Worm (Caenorhabditis elegans) whole organism, young adult: ENCODE measurements around the gene mig-10.

Source experiments
- B0261.1 ChIP-seq: sonication (generic microtip); optimal IDR thresholded peaks from 2 replicates; lab custom pipeline; 2016; ENCODE audit warnings: mild to moderate bottlenecking, missing genetic modification characterization, moderate library complexity, missing compliant biosample characterization
- D2030.7 ChIP-seq: fragments of 200-800 bp; sonication (Bioruptor generic); IDR thresholded peaks from 2 replicates; pipeline ENCODE4 v1.3.6; 2022; ENCODE audit warnings: missing genetic modification reagents, missing genetic modification characterization, missing compliant biosample characterization
- F22D6.2 ChIP-seq: sonication (generic microtip); optimal IDR thresholded peaks from 2 replicates; lab custom pipeline; 2016; ENCODE audit warnings: mild to moderate bottlenecking, missing genetic modification characterization, missing compliant biosample characterization
- F33H1.4 ChIP-seq: fragments of 200-800 bp; sonication (Bioruptor generic); IDR thresholded peaks from 2 replicates; pipeline ENCODE4 v1.3.6; 2022; ENCODE audit warnings: missing genetic modification reagents, missing genetic modification characterization, missing compliant biosample characterization
- F55B11.4 ChIP-seq: sonication (generic microtip); optimal IDR thresholded peaks from 2 replicates; lab custom pipeline; 2016; ENCODE audit warnings: missing compliant biosample characterization, missing genetic modification characterization, borderline replicate concordance; ENCODE audit not compliant: insufficient read depth
- F57A8.1 ChIP-seq: fragments of 200-800 bp; sonication (Bioruptor generic); optimal IDR thresholded peaks from 2 replicates; lab custom pipeline; 2018; ENCODE audit warnings: mild to moderate bottlenecking, missing genetic modification characterization, moderate library complexity, missing compliant biosample characterization
- Y67H2A.10 ChIP-seq: fragments of 200-800 bp; sonication (Bioruptor generic); conservative IDR thresholded peaks from 2 replicates; pipeline ENCODE4 v1.3.6; 2022; ENCODE audit warnings: missing genetic modification reagents, missing genetic modification characterization, missing compliant biosample characterization
- ZK185.1 ChIP-seq: sonication (generic microtip); optimal IDR thresholded peaks from 2 replicates; lab custom pipeline; 2016; ENCODE audit warnings: mild to moderate bottlenecking, missing genetic modification characterization, missing compliant biosample characterization; ENCODE audit not compliant: poor library complexity, severe bottlenecking
- attf-3 ChIP-seq: fragments of 200-800 bp; sonication (Bioruptor generic); conservative IDR thresholded peaks from 2 replicates; pipeline ENCODE4 v1.3.6; 2022; ENCODE audit warnings: missing genetic modification reagents, missing genetic modification characterization, missing compliant biosample characterization
- attf-5 ChIP-seq: fragments of 200-800 bp; sonication (Bioruptor generic); optimal IDR thresholded peaks from 2 replicates; lab custom pipeline; 2018; ENCODE audit warnings: mild to moderate bottlenecking, missing genetic modification characterization, missing compliant biosample characterization
- bed-2 ChIP-seq: fragments of 200-800 bp; sonication (Bioruptor generic); IDR thresholded peaks from 2 replicates; pipeline ENCODE4 v1.3.6; 2022; ENCODE audit warnings: missing genetic modification reagents, missing genetic modification characterization, missing compliant biosample characterization
- ccch-3 ChIP-seq: fragments of 200-800 bp; sonication (Bioruptor generic); optimal IDR thresholded peaks from 2 replicates; lab custom pipeline; 2018; ENCODE audit warnings: mild to moderate bottlenecking, missing genetic modification characterization, missing compliant biosample characterization
- ceh-27 ChIP-seq: fragments of 200-800 bp; sonication (Bioruptor generic); optimal IDR thresholded peaks from 2 replicates; lab custom pipeline; 2018; ENCODE audit warnings: mild to moderate bottlenecking, missing genetic modification characterization, moderate library complexity, missing compliant biosample characterization
- ceh-40 ChIP-seq: fragments of 200-800 bp; sonication (Bioruptor generic); IDR thresholded peaks from 2 replicates; pipeline ENCODE4 v1.3.6; 2022; ENCODE audit warnings: missing genetic modification characterization, missing compliant biosample characterization
- ceh-58 ChIP-seq: fragments of 200-800 bp; sonication (Bioruptor generic); IDR thresholded peaks from 2 replicates; pipeline ENCODE4 v1.3.6; 2022; ENCODE audit warnings: missing genetic modification characterization, missing compliant biosample characterization
- dox-1 ChIP-seq: fragments of 200-800 bp; sonication (Bioruptor generic); IDR thresholded peaks from 2 replicates; pipeline ENCODE4 v1.3.6; 2022; ENCODE audit warnings: missing genetic modification reagents, missing genetic modification characterization, missing compliant biosample characterization
- efl-1 ChIP-seq: fragments of 150-350 bp; optimal IDR thresholded peaks from 2 replicates; lab custom pipeline; 2014; ENCODE audit warnings: missing biosample characterization, missing genetic modification reagents, missing genetic modification characterization
- egrh-3 ChIP-seq: fragments of 200-800 bp; sonication (Bioruptor generic); IDR thresholded peaks from 2 replicates; pipeline ENCODE4 v1.3.6; 2022; ENCODE audit warnings: missing genetic modification reagents, missing genetic modification characterization, missing compliant biosample characterization
- fkh-3 ChIP-seq: sonication (generic microtip); optimal IDR thresholded peaks from 2 replicates; lab custom pipeline; 2016; ENCODE audit warnings: mild to moderate bottlenecking, missing genetic modification characterization, missing compliant biosample characterization
- gei-17 ChIP-seq: fragments of 200-800 bp; sonication (Bioruptor generic); optimal IDR thresholded peaks from 2 replicates; lab custom pipeline; 2018; ENCODE audit warnings: mild to moderate bottlenecking, missing genetic modification characterization, missing compliant biosample characterization
- him-1 ChIP-seq: sonication (generic microtip); optimal IDR thresholded peaks from 2 replicates; lab custom pipeline; 2016; ENCODE audit warnings: missing genotype, missing genetic modification reagents, missing genetic modification characterization, missing compliant biosample characterization
- hlh-12 ChIP-seq: sonication (generic microtip); optimal IDR thresholded peaks from 2 replicates; lab custom pipeline; 2016; ENCODE audit warnings: missing genetic modification characterization, missing compliant biosample characterization
- hrde-1 ChIP-seq: sonication (generic microtip); optimal IDR thresholded peaks from 2 replicates; lab custom pipeline; 2016; ENCODE audit warnings: missing genetic modification characterization, mild to moderate bottlenecking, missing compliant biosample characterization, moderate library complexity, missing genotype, missing genetic modification reagents, borderline replicate concordance
- hsf-1 ChIP-seq: fragments of 200-800 bp; sonication (Bioruptor generic); IDR thresholded peaks from 2 replicates; pipeline ENCODE4 v1.3.6; 2022; ENCODE audit warnings: missing genetic modification reagents, missing genetic modification characterization, missing compliant biosample characterization
- let-526 ChIP-seq: fragments of 200-800 bp; sonication (Bioruptor generic); IDR thresholded peaks from 2 replicates; pipeline ENCODE4 v1.3.6; 2022; ENCODE audit warnings: missing genetic modification reagents, missing genetic modification characterization, missing compliant biosample characterization
- lin-40 ChIP-seq: sonication (generic microtip); optimal IDR thresholded peaks from 2 replicates; lab custom pipeline; 2016; ENCODE audit warnings: missing genetic modification characterization, mild to moderate bottlenecking, missing compliant biosample characterization, missing genotype, missing genetic modification reagents
- lin-54 ChIP-seq: fragments of 200-800 bp; sonication (Bioruptor generic); optimal IDR thresholded peaks from 2 replicates; lab custom pipeline; 2018; ENCODE audit warnings: mild to moderate bottlenecking, missing genetic modification characterization, missing compliant biosample characterization
- lsl-1 ChIP-seq: fragments of 200-800 bp; sonication (Bioruptor generic); optimal IDR thresholded peaks from 2 replicates; lab custom pipeline; 2018; ENCODE audit warnings: mild to moderate bottlenecking, missing genetic modification characterization, moderate library complexity, missing compliant biosample characterization
- lsy-27 ChIP-seq: sonication (generic microtip); optimal IDR thresholded peaks from 2 replicates; lab custom pipeline; 2017; ENCODE audit warnings: missing genetic modification characterization, mild to moderate bottlenecking, missing compliant biosample characterization, antibody characterized with exemption, missing genotype, borderline replicate concordance; ENCODE audit not compliant: insufficient read depth
- madf-6 ChIP-seq: fragments of 200-800 bp; sonication (Bioruptor generic); IDR thresholded peaks from 2 replicates; pipeline ENCODE4 v1.3.6; 2022; ENCODE audit warnings: missing genetic modification reagents, missing genetic modification characterization, missing compliant biosample characterization
- mcd-1 ChIP-seq: fragments of 200-800 bp; sonication (Bioruptor generic); IDR thresholded peaks from 2 replicates; pipeline ENCODE4 v1.3.6; 2022; ENCODE audit warnings: missing genetic modification reagents, missing genetic modification characterization, missing compliant biosample characterization
- mxl-1 ChIP-seq: sonication (generic microtip); optimal IDR thresholded peaks from 2 replicates; lab custom pipeline; 2016; ENCODE audit warnings: missing genetic modification characterization, missing compliant biosample characterization
- nfya-1 ChIP-seq: sonication (generic microtip); optimal IDR thresholded peaks from 2 replicates; lab custom pipeline; 2017; ENCODE audit warnings: antibody characterized with exemption, missing compliant biosample characterization, missing genetic modification characterization, borderline replicate concordance; ENCODE audit not compliant: insufficient read depth
- nhr-80 ChIP-seq: sonication (generic microtip); optimal IDR thresholded peaks from 2 replicates; lab custom pipeline; 2016; ENCODE audit warnings: missing genetic modification characterization, missing compliant biosample characterization
- snpc-1.1 ChIP-seq: sonication (generic microtip); optimal IDR thresholded peaks from 2 replicates; lab custom pipeline; 2017; ENCODE audit warnings: missing genetic modification characterization, mild to moderate bottlenecking, missing compliant biosample characterization, antibody characterized with exemption, moderate library complexity, missing genotype, missing genetic modification reagents; ENCODE audit not compliant: insufficient read depth
- snpc-1.3 ChIP-seq: sonication (generic microtip); optimal IDR thresholded peaks from 2 replicates; lab custom pipeline; 2017; ENCODE audit warnings: missing genetic modification characterization, mild to moderate bottlenecking, missing compliant biosample characterization, antibody characterized with exemption, moderate library complexity, missing genotype, missing genetic modification reagents; ENCODE audit not compliant: insufficient read depth
- snpc-3.4 ChIP-seq: sonication (generic microtip); optimal IDR thresholded peaks from 2 replicates; lab custom pipeline; 2017; ENCODE audit warnings: missing genetic modification characterization, mild to moderate bottlenecking, missing compliant biosample characterization, antibody characterized with exemption, moderate library complexity, missing genotype, missing genetic modification reagents
- snpc-4 ChIP-seq, 5 experiments: fragments of 150-350 bp in 1 of 5; sonication (generic microtip) in 4 of 5; optimal IDR thresholded peaks; 2 replicates each; lab custom pipeline; 2014 to 2018; ENCODE audit warnings: missing genetic modification characterization in 5 of 5, missing biosample characterization in 3 of 5, antibody characterized with exemption in 2 of 5, mild to moderate bottlenecking in 2 of 5, missing compliant biosample characterization in 2 of 5, missing genotype in 2 of 5, moderate library complexity in 2 of 5, missing genetic modification reagents in 1 of 5
- somi-1 ChIP-seq: fragments of 200-800 bp; sonication (Bioruptor generic); optimal IDR thresholded peaks from 2 replicates; lab custom pipeline; 2018; ENCODE audit warnings: mild to moderate bottlenecking, missing genetic modification characterization, missing compliant biosample characterization
- tbp1 ChIP-seq: fragments of 200-800 bp; sonication (Bioruptor generic); optimal IDR thresholded peaks from 2 replicates; lab custom pipeline; 2018; ENCODE audit warnings: mild to moderate bottlenecking, missing genetic modification characterization, missing compliant biosample characterization
- tlf-1 ChIP-seq: fragments of 200-800 bp; sonication (Bioruptor generic); optimal IDR thresholded peaks from 2 replicates; lab custom pipeline; 2018; ENCODE audit warnings: mild to moderate bottlenecking, missing genetic modification characterization, missing compliant biosample characterization
- unc-130 ChIP-seq: sonication (generic microtip); optimal IDR thresholded peaks from 2 replicates; lab custom pipeline; 2016; ENCODE audit warnings: missing genetic modification reagents, missing genetic modification characterization, missing compliant biosample characterization
- unc-62 ChIP-seq: fragments of 150-350 bp; optimal IDR thresholded peaks from 2 replicates; lab custom pipeline; 2014; ENCODE audit warnings: missing biosample characterization, missing genetic modification reagents, missing genetic modification characterization
- ztf-18 ChIP-seq: sonication (generic microtip); optimal IDR thresholded peaks from 2 replicates; lab custom pipeline; 2016; ENCODE audit warnings: missing genotype, mild to moderate bottlenecking, missing genetic modification characterization, missing compliant biosample characterization
- ztf-25 ChIP-seq: fragments of 200-800 bp; sonication (Bioruptor generic); IDR thresholded peaks from 2 replicates; pipeline ENCODE4 v1.3.6; 2022; ENCODE audit warnings: missing genetic modification reagents, missing genetic modification characterization, missing compliant biosample characterization
- ztf-28 ChIP-seq: fragments of 200-800 bp; sonication (Bioruptor generic); IDR thresholded peaks from 2 replicates; pipeline ENCODE4 v1.3.6; 2022; ENCODE audit warnings: missing genetic modification reagents, missing genetic modification characterization, missing compliant biosample characterization

The mig-10 gene

ce11 chrIII:8307356-8307755, 28.5 kb downstream of the mig-10 start, which contains the start of the genes F10E9.7 and F10E9.5 (continued):
- TF ChIP-seq him-1 (tag; lab: Kevin White, UChicago) (peak; percentile 38), let-526 (GFP tag; lab: Robert Waterston, UW) (peak; percentile 78), F55B11.4 (tag; lab: Kevin White, UChicago) (no peak), tbp1 (GFP tag; lab: Kevin White, UChicago) (peak; percentile 61), tlf-1 (GFP tag; lab: Kevin White, UChicago) (peak; percentile 46), unc-130 (GFP tag; lab: Kevin White, UChicago) (peak; percentile 94), B0261.1 (peak; percentile 19), bed-2 (GFP tag; lab: Robert Waterston, UW) (peak; percentile 62; the same call in 1 of the 2 replicates), F22D6.2 (tag; lab: Kevin White, UChicago) (peak; percentile 13), somi-1 (GFP tag; lab: Kevin White, UChicago) (peak; percentile 21), lsl-1 (GFP tag; lab: Kevin White, UChicago) (peak; percentile 58), snpc-3.4 (peak; percentile 66), ztf-25 (GFP tag; lab: Robert Waterston, UW) (peak; percentile 88), gei-17 (GFP tag; lab: Kevin White, UChicago) (no peak), fkh-3 (tag; lab: Kevin White, UChicago) (no peak), snpc-1.3 (tag; lab: Kevin White, UChicago) (peak; percentile 62), ZK185.1 (tag; lab: Kevin White, UChicago) (peak; percentile 96), hrde-1 (tag; lab: Kevin White, UChicago) (peak; percentile 82), ccch-3 (peak; percentile 82), F33H1.4 (GFP tag; lab: Robert Waterston, UW) (peak; percentile 68), mxl-1 (tag; lab: Kevin White, UChicago) (no peak), nfya-1 (tag; lab: Kevin White, UChicago) (no peak), lsy-27 (no peak), snpc-4 (GFP tag; optimal IDR thresholded peaks at IDR 0.05; lab: Kevin White, UChicago) (peak; percentile 12), snpc-4 (tag; optimal IDR thresholded peaks at IDR 0.05; lab: Kevin White, UChicago) (peak in 3 of 4 experiments; percentile 41 to 66 (median 51)), lin-54 (GFP tag; lab: Kevin White, UChicago) (peak; percentile 85), snpc-1.1 (peak; percentile 46), ztf-18 (peak; percentile 22), nhr-80 (tag; lab: Kevin White, UChicago) (peak; percentile 17), ceh-58 (GFP tag; lab: Robert Waterston, UW) (no peak), dox-1 (GFP tag; lab: Robert Waterston, UW) (peak; percentile 87), F57A8.1 (GFP tag; lab: Kevin White, UChicago) (peak; percentile 44), hlh-12 (tag; lab: Kevin White, UChicago) (no peak), ztf-28 (peak; percentile 89), hsf-1 (GFP tag; lab: Robert Waterston, UW) (0 out of 2 replicates have a peak, but pooled peaks have one; percentile 48), unc-62 (GFP tag; lab: Kevin White, UChicago) (no peak), Y67H2A.10 (GFP tag; lab: Robert Waterston, UW) (peak; percentile 61; the same call in 1 of the 2 replicates), attf-5 (GFP tag; lab: Kevin White, UChicago) (peak; percentile 75), egrh-3 (GFP tag; lab: Robert Waterston, UW) (no peak), ceh-40 (GFP tag; lab: Robert Waterston, UW) (peak; percentile 89), attf-3 (GFP tag; lab: Robert Waterston, UW) (peak; percentile 98), ceh-27 (peak; percentile 92), lin-40 (tag; lab: Kevin White, UChicago) (peak; percentile 74), madf-6 (GFP tag; lab: Robert Waterston, UW) (peak; percentile 75), mcd-1 (GFP tag; lab: Robert Waterston, UW) (peak; percentile 73; the same call in 1 of the 2 replicates), efl-1 (GFP tag; lab: Kevin White, UChicago) (peak; percentile 56), D2030.7 (GFP tag; lab: Robert Waterston, UW) (peak; percentile 67)
